Worm (Caenorhabditis elegans) whole organism, L3 larva: ENCODE measurements around the gene Y62H9A.13.

Experiments
- ZK546.5 ChIP-seq: sonication (generic microtip); optimal IDR thresholded peaks from 2 replicates; lab custom pipeline; 2017; ENCODE audit warnings: missing biosample characterization, missing genetic modification characterization
- ceh-16 ChIP-seq: sonication (generic microtip); optimal IDR thresholded peaks from 2 replicates; lab custom pipeline; 2017; ENCODE audit warnings: missing biosample characterization, missing genetic modification characterization
- ceh-28 ChIP-seq: fragments of 150-350 bp; optimal IDR thresholded peaks from 2 replicates; lab custom pipeline; 2014; ENCODE audit warnings: missing biosample characterization, missing genetic modification reagents, missing genetic modification characterization
- ceh-82 ChIP-seq: fragments of 150-350 bp; optimal IDR thresholded peaks from 2 replicates; lab custom pipeline; 2014; ENCODE audit warnings: missing biosample characterization, missing genetic modification characterization
- ceh-9 ChIP-seq: sonication (generic microtip); optimal IDR thresholded peaks from 2 replicates; lab custom pipeline; 2018; ENCODE audit warnings: missing biosample characterization, missing genetic modification characterization
- egl-5 ChIP-seq: fragments of 150-350 bp; optimal IDR thresholded peaks from 2 replicates; lab custom pipeline; 2017; ENCODE audit warnings: missing biosample characterization, missing genetic modification reagents, missing genetic modification characterization, inconsistent platforms
- elt-1 ChIP-seq: fragments of 150-350 bp; optimal IDR thresholded peaks from 2 replicates; lab custom pipeline; 2014; ENCODE audit warnings: missing biosample characterization, missing genetic modification characterization
- elt-2 ChIP-seq: sonication (generic microtip); optimal IDR thresholded peaks from 2 replicates; lab custom pipeline; 2016; ENCODE audit warnings: missing genetic modification reagents, mild to moderate bottlenecking, missing genetic modification characterization, missing compliant biosample characterization
- elt-3 ChIP-seq, 3 experiments: fragments of 150-350 bp in 1 of 3; sonication (generic microtip) in 2 of 3; optimal IDR thresholded peaks; 2 replicates in 2 of 3; 4 replicates in 1 of 3; lab custom pipeline; 2014 to 2017; ENCODE audit warnings: missing biosample characterization in 3 of 3, missing genetic modification characterization in 3 of 3
- eor-1 ChIP-seq, 2 experiments: fragments of 150-350 bp; optimal IDR thresholded peaks; 2 replicates each; lab custom pipeline; 2014 to 2018; ENCODE audit warnings: missing biosample characterization in 2 of 2, missing genetic modification characterization in 2 of 2
- fkh-10 ChIP-seq: sonication (generic microtip); optimal IDR thresholded peaks from 2 replicates; lab custom pipeline; 2017; ENCODE audit warnings: missing biosample characterization, missing genetic modification reagents, missing genetic modification characterization
- fos-1 ChIP-seq: fragments of 150-350 bp; optimal IDR thresholded peaks from 2 replicates; lab custom pipeline; 2014; ENCODE audit warnings: missing biosample characterization, missing genetic modification characterization
- hmg-11 ChIP-seq: sonication (generic microtip); optimal IDR thresholded peaks from 2 replicates; lab custom pipeline; 2016; ENCODE audit warnings: missing genetic modification characterization, missing compliant biosample characterization
- jun-1 ChIP-seq: fragments of 150-350 bp; optimal IDR thresholded peaks from 2 replicates; lab custom pipeline; 2014; ENCODE audit warnings: missing biosample characterization, missing genetic modification reagents, missing genetic modification characterization
- lin-15B ChIP-seq: fragments of 150-350 bp; optimal IDR thresholded peaks from 2 replicates; lab custom pipeline; 2014; ENCODE audit warnings: missing biosample characterization, missing genetic modification characterization
- lin-39 ChIP-seq: fragments of 150-350 bp; optimal IDR thresholded peaks from 2 replicates; lab custom pipeline; 2018; ENCODE audit warnings: missing biosample characterization, missing genetic modification reagents, missing genetic modification characterization
- lsy-12 ChIP-seq: sonication (generic microtip); optimal IDR thresholded peaks from 2 replicates; lab custom pipeline; 2016; ENCODE audit warnings: mild to moderate bottlenecking, missing genetic modification characterization, missing compliant biosample characterization
- mdl-1 ChIP-seq: fragments of 150-350 bp; optimal IDR thresholded peaks from 2 replicates; lab custom pipeline; 2014; ENCODE audit warnings: missing biosample characterization, missing genetic modification characterization
- mml-1 ChIP-seq: fragments of 150-350 bp; sonication (generic microtip); optimal IDR thresholded peaks from 3 replicates; lab custom pipeline; 2014; ENCODE audit warnings: missing biosample characterization, missing genetic modification characterization
- nfya-1 ChIP-seq: sonication (generic microtip); optimal IDR thresholded peaks from 2 replicates; lab custom pipeline; 2017; ENCODE audit warnings: missing genetic modification characterization, mild to moderate bottlenecking, missing compliant biosample characterization, antibody characterized with exemption, moderate library complexity; ENCODE audit not compliant: insufficient read depth
- nhr-11 ChIP-seq: fragments of 150-350 bp; optimal IDR thresholded peaks from 2 replicates; lab custom pipeline; 2014; ENCODE audit warnings: missing biosample characterization, missing genetic modification characterization
- nhr-23 ChIP-seq: fragments of 150-350 bp; optimal IDR thresholded peaks from 2 replicates; lab custom pipeline; 2014; ENCODE audit warnings: missing biosample characterization, missing genetic modification reagents, missing genetic modification characterization
- nhr-237 ChIP-seq: fragments of 150-350 bp; optimal IDR thresholded peaks from 2 replicates; lab custom pipeline; 2014; ENCODE audit warnings: missing biosample characterization, missing genetic modification characterization
- nhr-25 ChIP-seq: sonication (generic microtip); optimal IDR thresholded peaks from 2 replicates; lab custom pipeline; 2017; ENCODE audit warnings: missing biosample characterization, missing genetic modification characterization
- nhr-28 ChIP-seq: fragments of 150-350 bp; optimal IDR thresholded peaks from 2 replicates; lab custom pipeline; 2014; ENCODE audit warnings: missing biosample characterization, missing genetic modification characterization
- nhr-67 ChIP-seq: fragments of 150-350 bp; optimal IDR thresholded peaks from 2 replicates; lab custom pipeline; 2014; ENCODE audit warnings: missing biosample characterization, missing genetic modification characterization
- nhr-77 ChIP-seq: fragments of 150-350 bp; optimal IDR thresholded peaks from 2 replicates; lab custom pipeline; 2014; ENCODE audit warnings: missing biosample characterization, missing genetic modification characterization
- pha-4 ChIP-seq: fragments of 150-350 bp; optimal IDR thresholded peaks from 2 replicates; lab custom pipeline; 2014; ENCODE audit warnings: missing biosample characterization, missing genetic modification reagents, missing genetic modification characterization
- pqm-1 ChIP-seq: fragments of 150-350 bp; optimal IDR thresholded peaks from 2 replicates; lab custom pipeline; 2017; ENCODE audit warnings: missing biosample characterization, missing genetic modification characterization, inconsistent platforms
- sea-2 ChIP-seq: fragments of 150-350 bp; sonication (generic microtip); optimal IDR thresholded peaks from 4 replicates; lab custom pipeline; 2014; ENCODE audit warnings: missing biosample characterization, missing genetic modification reagents, missing genetic modification characterization
- skn-1 ChIP-seq: fragments of 150-350 bp; optimal IDR thresholded peaks from 2 replicates; lab custom pipeline; 2014; ENCODE audit warnings: missing biosample characterization, missing genetic modification characterization
- tbx-2 ChIP-seq: sonication (generic microtip); optimal IDR thresholded peaks from 2 replicates; lab custom pipeline; 2016; ENCODE audit warnings: mild to moderate bottlenecking, missing genetic modification characterization, missing compliant biosample characterization
- unc-39 ChIP-seq: sonication (generic microtip); optimal IDR thresholded peaks from 4 replicates; lab custom pipeline; 2017; ENCODE audit warnings: missing biosample characterization, missing genetic modification characterization
- unc-62 ChIP-seq: fragments of 150-350 bp; sonication (generic microtip); optimal IDR thresholded peaks from 4 replicates; lab custom pipeline; 2014; ENCODE audit warnings: missing biosample characterization, missing genetic modification reagents, missing genetic modification characterization

Gene Y62H9A.13

DNA sequence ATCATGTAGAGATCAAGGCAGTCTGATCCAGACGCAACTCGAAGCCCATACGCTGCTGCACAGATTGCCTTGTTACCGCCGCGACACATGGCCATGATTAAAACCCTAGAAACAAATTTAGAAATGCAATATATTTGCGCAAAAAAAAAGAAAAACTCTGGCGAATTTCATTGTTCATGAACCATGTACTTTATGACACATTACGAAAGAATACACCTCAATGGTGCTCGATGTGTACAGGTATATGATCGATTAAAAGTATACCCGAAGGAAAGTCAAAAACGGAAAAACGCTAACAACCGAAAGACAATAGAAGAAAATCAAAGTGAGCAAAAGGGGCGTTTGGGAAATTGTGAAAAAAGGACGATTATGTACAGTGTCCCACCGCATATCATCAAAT is 24.5 kb upstream of the Y62H9A.13 start, which contains the start of gene Y62H9A.8:
Y62H9A.8 (minus strand) TSS at position 101 of the 400 bp plus-strand sequence.
- TF ChIP-seq elt-1 (tag; lab: Kevin White, UChicago) (no peak), lin-15B (tag; lab: Kevin White, UChicago) (no peak), elt-3 (tag; optimal IDR thresholded peaks at IDR 0.05; lab: Kevin White, UChicago) (no peak), nhr-237 (tag; lab: Kevin White, UChicago) (no peak), nhr-25 (no peak), ZK546.5 (no peak), ceh-82 (tag; lab: Kevin White, UChicago) (no peak), unc-39 (tag; lab: Kevin White, UChicago) (no peak), pha-4 (tag; lab: Kevin White, UChicago) (no peak), ceh-16 (no peak), fos-1 (tag; lab: Kevin White, UChicago) (no peak), ceh-9 (tag; lab: Kevin White, UChicago) (no peak)

DNA sequence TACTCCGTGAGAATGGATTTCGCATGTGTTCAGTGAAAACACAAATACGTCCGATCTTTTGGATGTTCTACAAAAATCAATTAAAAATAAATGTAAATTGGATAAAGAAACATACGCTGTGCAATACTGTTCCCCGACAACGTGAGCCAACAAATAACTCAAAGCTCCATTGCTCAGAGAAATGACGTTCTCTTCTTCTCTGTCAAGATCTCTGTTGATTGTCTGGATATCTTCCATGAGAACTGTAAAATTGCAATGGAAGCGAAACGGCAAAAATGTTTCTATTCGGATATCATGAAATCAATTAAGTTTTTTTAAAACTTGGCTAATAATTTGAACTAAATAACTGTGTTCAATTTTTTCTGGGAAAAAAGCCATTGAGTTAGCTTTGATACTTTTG is 20.1 kb upstream of the Y62H9A.13 start:
- TF ChIP-seq ceh-28 (tag; lab: Kevin White, UChicago) (no peak), mdl-1 (no peak), nhr-67 (tag; lab: Kevin White, UChicago) (no peak)
- TF ChIP-seq, all 47 proteins: peak for 0

ce11 chrX:11898040-11898439 is 18.8 kb upstream of the Y62H9A.13 start, which contains the start of gene Y62H9A.9:
Gene Y62H9A.9 (minus strand): TSS chrX:11898140.
- TF ChIP-seq sea-2 (GFP tag; lab: Kevin White, UChicago) (no peak), ceh-82 (tag; lab: Kevin White, UChicago) (no peak), tbx-2 (tag; lab: Kevin White, UChicago) (no peak), fkh-10 (GFP tag; lab: Kevin White, UChicago) (no peak), lsy-12 (tag; lab: Kevin White, UChicago) (no peak), mml-1 (tag; lab: Kevin White, UChicago) (no peak), elt-2 (tag; lab: Kevin White, UChicago) (no peak), unc-62 (GFP tag; lab: Kevin White, UChicago) (no peak)

- TF ChIP-seq mdl-1, result no peak
- TF ChIP-seq ceh-28 (tag; lab: Kevin White, UChicago), result peak; percentile 72
- peak; percentile 54 for TF ChIP-seq lin-39 (tag; lab: Kevin White, UChicago)
These were observed 17.8 kb upstream of the Y62H9A.13 start for ce11 chrX:11899031-11899430.

- TF ChIP-seq elt-1 (tag; lab: Kevin White, UChicago), result no peak
- TF ChIP-seq nhr-28, result no peak
- TF ChIP-seq pha-4 (tag; lab: Kevin White, UChicago), result no peak
- no peak for TF ChIP-seq eor-1 (tag; optimal IDR thresholded peaks at IDR 0.05; lab: Kevin White, UChicago)
- no peak for TF ChIP-seq skn-1 (tag; lab: Kevin White, UChicago)
- no peak for TF ChIP-seq mml-1 (tag; lab: Kevin White, UChicago)
- TF ChIP-seq pqm-1 (tag; lab: Kevin White, UChicago), result no peak
- TF ChIP-seq nhr-23 (tag; lab: Kevin White, UChicago), result no peak
- TF ChIP-seq unc-62 (GFP tag; lab: Kevin White, UChicago), result no peak
- TF ChIP-seq ceh-82 (tag; lab: Kevin White, UChicago), result no peak
- no peak for TF ChIP-seq lin-39 (tag; lab: Kevin White, UChicago)
- no peak for TF ChIP-seq mdl-1
- TF ChIP-seq nhr-25, result no peak
- TF ChIP-seq egl-5 (tag; lab: Kevin White, UChicago), result no peak
- no peak for TF ChIP-seq elt-3 (tag; optimal IDR thresholded peaks at IDR 0.05; lab: Kevin White, UChicago)
- TF ChIP-seq jun-1 (tag; lab: Kevin White, UChicago), result no peak
- TF ChIP-seq ceh-9 (tag; lab: Kevin White, UChicago), result no peak
- no peak for TF ChIP-seq nfya-1 (tag; lab: Kevin White, UChicago)
- no peak for TF ChIP-seq nhr-11
These were observed 14.1 kb upstream of the Y62H9A.13 start, which contains the start of gene Y62H9A.10 for ce11 chrX:11902661-11903060. Gene Y62H9A.10 (minus strand): TSS chrX:11902761.

ce11 chrX:11906626-11907025 is 10.2 kb upstream of the Y62H9A.13 start:
- TF ChIP-seq nhr-77 (no peak), fkh-10 (GFP tag; lab: Kevin White, UChicago) (no peak), nhr-23 (tag; lab: Kevin White, UChicago) (no peak), mml-1 (tag; lab: Kevin White, UChicago) (no peak), lin-15B (tag; lab: Kevin White, UChicago) (no peak), nhr-67 (tag; lab: Kevin White, UChicago) (no peak), ceh-82 (tag; lab: Kevin White, UChicago) (no peak), nhr-237 (tag; lab: Kevin White, UChicago) (no peak), hmg-11 (tag; lab: Kevin White, UChicago) (no peak), lin-39 (tag; lab: Kevin White, UChicago) (no peak), elt-1 (tag; lab: Kevin White, UChicago) (no peak)
